Worm (Caenorhabditis elegans): Measurements from ENCODE around the gene pmt-1.

- no peak for TF ChIP-seq ceh-13 (GFP tag; optimal IDR thresholded peaks at IDR 0.05)
- TF ChIP-seq ama-1 (optimal IDR thresholded peaks at IDR 0.05): no peak
- TF ChIP-seq aly-1 (tag; optimal IDR thresholded peaks at IDR 0.05): no peak
- no peak for TF ChIP-seq B0310.2 (tag; optimal IDR thresholded peaks at IDR 0.05)
- TF ChIP-seq tbx-11 (GFP tag; IDR thresholded peaks at IDR 0.05): no peak
- TF ChIP-seq hmbx-1 (tag; optimal IDR thresholded peaks at IDR 0.05): no peak
These were observed 8.7 kb upstream of the pmt-1 start for ce11 chrII:5291051-5291450.
